Worm (Caenorhabditis elegans) whole organism, L1 larva: ENCODE results near the gene asp-18.

Source experiments
- aha-1 ChIP-seq: fragments of 150-350 bp; optimal IDR thresholded peaks from 2 replicates; lab custom pipeline; 2014; ENCODE audit warnings: missing biosample characterization, missing genetic modification characterization
- alr-1 ChIP-seq: fragments of 200-800 bp; sonication (Bioruptor generic); optimal IDR thresholded peaks from 2 replicates; lab custom pipeline; 2018; ENCODE audit warnings: borderline replicate concordance, mild to moderate bottlenecking, missing genetic modification characterization, missing compliant biosample characterization
- blmp-1 ChIP-seq: fragments of 150-350 bp; optimal IDR thresholded peaks from 2 replicates; lab custom pipeline; 2014; ENCODE audit warnings: missing biosample characterization, missing genetic modification characterization
- ceh-63 ChIP-seq: fragments of 200-800 bp; sonication (Bioruptor generic); optimal IDR thresholded peaks from 2 replicates; lab custom pipeline; 2018; ENCODE audit warnings: mild to moderate bottlenecking, missing genetic modification characterization, missing compliant biosample characterization
- ceh-8 ChIP-seq: fragments of 200-800 bp; sonication (Bioruptor generic); optimal IDR thresholded peaks from 2 replicates; lab custom pipeline; 2018; ENCODE audit warnings: mild to moderate bottlenecking, missing genetic modification characterization, moderate library complexity, missing compliant biosample characterization
- ceh-90 ChIP-seq: sonication (generic microtip); optimal IDR thresholded peaks from 2 replicates; lab custom pipeline; 2016; ENCODE audit warnings: missing genetic modification characterization, missing compliant biosample characterization
- ces-1 ChIP-seq: fragments of 150-350 bp; optimal IDR thresholded peaks from 2 replicates; lab custom pipeline; 2014; ENCODE audit warnings: missing biosample characterization, missing genetic modification reagents, missing genetic modification characterization
- dpl-1 ChIP-seq, 3 experiments: fragments of 150-350 bp in 2 of 3; sonication (generic microtip) in 1 of 3; optimal IDR thresholded peaks; 2 replicates each; lab custom pipeline; 2014 to 2017; ENCODE audit warnings: missing biosample characterization in 3 of 3, missing genetic modification characterization in 3 of 3, missing genetic modification reagents in 3 of 3
- dsc-1 ChIP-seq: sonication (generic microtip); optimal IDR thresholded peaks from 2 replicates; lab custom pipeline; 2016; ENCODE audit warnings: mild to moderate bottlenecking, missing genetic modification characterization, missing compliant biosample characterization
- efl-1 ChIP-seq, 4 experiments: fragments of 150-350 bp; optimal IDR thresholded peaks in 3 of 4; peaks in 1 of 4; 1 replicate in 1 of 4; 2 replicates in 3 of 4; lab custom pipeline; 2014; ENCODE audit warnings: missing biosample characterization in 2 of 4, missing genetic modification characterization in 2 of 4, missing genetic modification reagents in 2 of 4
- elt-2 ChIP-seq: sonication (generic microtip); optimal IDR thresholded peaks from 2 replicates; lab custom pipeline; 2016; ENCODE audit warnings: missing genetic modification characterization, mild to moderate bottlenecking, inconsistent platforms, missing compliant biosample characterization, missing genetic modification reagents
- ets-5 ChIP-seq: fragments of 200-800 bp; sonication (Bioruptor generic); IDR thresholded peaks from 2 replicates; pipeline ENCODE4 v1.3.6; 2022; ENCODE audit warnings: missing genetic modification characterization, missing compliant biosample characterization
- fkh-10 ChIP-seq: sonication (generic microtip); optimal IDR thresholded peaks from 2 replicates; lab custom pipeline; 2017; ENCODE audit warnings: missing biosample characterization, missing genetic modification reagents, missing genetic modification characterization
- fkh-8 ChIP-seq: sonication (generic microtip); optimal IDR thresholded peaks from 2 replicates; lab custom pipeline; 2016; ENCODE audit warnings: mild to moderate bottlenecking, missing genetic modification characterization, missing compliant biosample characterization
- grh-1 ChIP-seq: fragments of 200-800 bp; sonication (Bioruptor generic); IDR thresholded peaks from 2 replicates; pipeline ENCODE4 v1.3.6; 2022; ENCODE audit warnings: missing genetic modification reagents, missing genetic modification characterization, missing compliant biosample characterization
- hlh-4 ChIP-seq: sonication (generic microtip); optimal IDR thresholded peaks from 2 replicates; lab custom pipeline; 2016; ENCODE audit warnings: mild to moderate bottlenecking, missing genetic modification characterization, missing compliant biosample characterization
- hpl-2 ChIP-seq: fragments of 150-350 bp; optimal IDR thresholded peaks from 2 replicates; lab custom pipeline; 2014; ENCODE audit warnings: missing biosample characterization, missing genetic modification reagents, missing genetic modification characterization
- irx-1 ChIP-seq: sonication (generic microtip); optimal IDR thresholded peaks from 2 replicates; lab custom pipeline; 2016; ENCODE audit warnings: missing genetic modification characterization, missing compliant biosample characterization
- isw-1 ChIP-seq: fragments of 200-800 bp; sonication (Bioruptor generic); IDR thresholded peaks from 2 replicates; pipeline ENCODE4 v1.3.6; 2022; ENCODE audit warnings: missing genetic modification characterization, missing compliant biosample characterization
- jun-1 ChIP-seq: fragments of 150-350 bp; optimal IDR thresholded peaks from 2 replicates; lab custom pipeline; 2014; ENCODE audit warnings: missing biosample characterization, missing genetic modification reagents, missing genetic modification characterization
- lin-13 ChIP-seq: fragments of 150-350 bp; optimal IDR thresholded peaks from 2 replicates; lab custom pipeline; 2014; ENCODE audit warnings: missing biosample characterization, missing genetic modification reagents, missing genetic modification characterization
- lin-15B ChIP-seq: fragments of 150-350 bp; sonication (generic microtip); optimal IDR thresholded peaks from 3 replicates; lab custom pipeline; 2014; ENCODE audit warnings: missing biosample characterization, missing genetic modification characterization
- lin-35 ChIP-seq, 2 experiments: fragments of 150-350 bp; optimal IDR thresholded peaks; 2 replicates each; lab custom pipeline; 2014; ENCODE audit warnings: missing biosample characterization in 2 of 2, missing genetic modification characterization in 2 of 2, missing genetic modification reagents in 2 of 2
- lin-39 ChIP-seq: fragments of 150-350 bp; optimal IDR thresholded peaks from 2 replicates; lab custom pipeline; 2014; ENCODE audit warnings: missing biosample characterization, missing genetic modification reagents, missing genetic modification characterization
- lir-3 ChIP-seq: sonication (generic microtip); optimal IDR thresholded peaks from 2 replicates; lab custom pipeline; 2016; ENCODE audit warnings: mild to moderate bottlenecking, missing genetic modification characterization, moderate library complexity, missing compliant biosample characterization; ENCODE audit not compliant: poor library complexity
- lsy-2 ChIP-seq, 2 experiments: fragments of 150-350 bp; optimal IDR thresholded peaks; 2 replicates each; lab custom pipeline; 2014; ENCODE audit warnings: missing biosample characterization in 2 of 2, missing genetic modification characterization in 2 of 2
- mab-9 ChIP-seq: fragments of 200-800 bp; sonication (Bioruptor generic); IDR thresholded peaks from 2 replicates; pipeline ENCODE4 v1.3.6; 2022; ENCODE audit warnings: missing genetic modification reagents, missing genetic modification characterization, missing compliant biosample characterization
- mdl-1 ChIP-seq, 2 experiments: fragments of 150-350 bp; optimal IDR thresholded peaks; 2 replicates each; lab custom pipeline; 2014 to 2017; ENCODE audit warnings: missing biosample characterization in 2 of 2, missing genetic modification characterization in 2 of 2, inconsistent platforms in 1 of 2
- mef-2 ChIP-seq: fragments of 150-350 bp; optimal IDR thresholded peaks from 2 replicates; lab custom pipeline; 2014; ENCODE audit warnings: missing biosample characterization, missing genetic modification characterization
- mep-1 ChIP-seq: fragments of 150-350 bp; optimal IDR thresholded peaks from 2 replicates; lab custom pipeline; 2014; ENCODE audit warnings: missing biosample characterization, missing genetic modification characterization
- nhr-12 ChIP-seq: sonication (generic microtip); optimal IDR thresholded peaks from 2 replicates; lab custom pipeline; 2017; ENCODE audit warnings: missing biosample characterization, missing genetic modification characterization
- nhr-28 ChIP-seq: fragments of 150-350 bp; optimal IDR thresholded peaks from 2 replicates; lab custom pipeline; 2014; ENCODE audit warnings: missing biosample characterization, missing genetic modification characterization
- nhr-47 ChIP-seq: sonication (generic microtip); optimal IDR thresholded peaks from 2 replicates; lab custom pipeline; 2016; ENCODE audit warnings: mild to moderate bottlenecking, missing genetic modification characterization, moderate library complexity, missing compliant biosample characterization
- nhr-71 ChIP-seq: sonication (generic microtip); optimal IDR thresholded peaks from 2 replicates; lab custom pipeline; 2016; ENCODE audit warnings: mild to moderate bottlenecking, missing genetic modification characterization, moderate library complexity, missing compliant biosample characterization
- nhr-76 ChIP-seq: sonication (generic microtip); optimal IDR thresholded peaks from 2 replicates; lab custom pipeline; 2017; ENCODE audit warnings: missing biosample characterization, missing genetic modification characterization
- nhr-90 ChIP-seq: sonication (generic microtip); optimal IDR thresholded peaks from 2 replicates; lab custom pipeline; 2016; ENCODE audit warnings: mild to moderate bottlenecking, missing genetic modification characterization, missing compliant biosample characterization; ENCODE audit not compliant: poor library complexity
- pqm-1 ChIP-seq: sonication (generic microtip); optimal IDR thresholded peaks from 3 replicates; lab custom pipeline; 2017; ENCODE audit warnings: missing biosample characterization, missing genetic modification characterization
- rnt-1 ChIP-seq: sonication (generic microtip); optimal IDR thresholded peaks from 2 replicates; lab custom pipeline; 2016; ENCODE audit warnings: mild to moderate bottlenecking, missing genetic modification characterization, moderate library complexity, missing compliant biosample characterization
- skn-1 ChIP-seq: fragments of 150-350 bp; optimal IDR thresholded peaks from 2 replicates; lab custom pipeline; 2014; ENCODE audit warnings: missing biosample characterization, missing genetic modification characterization
- snpc-4 ChIP-seq: fragments of 150-350 bp; optimal IDR thresholded peaks from 2 replicates; lab custom pipeline; 2014; ENCODE audit warnings: missing biosample characterization, missing genetic modification characterization
- snu-23 ChIP-seq: sonication (generic microtip); optimal IDR thresholded peaks from 2 replicates; lab custom pipeline; 2016; ENCODE audit warnings: missing genetic modification characterization, missing compliant biosample characterization
- sox-4 ChIP-seq: sonication (generic microtip); optimal IDR thresholded peaks from 2 replicates; lab custom pipeline; 2016; ENCODE audit warnings: missing genetic modification characterization, missing compliant biosample characterization
- sptf-1 ChIP-seq: fragments of 150-350 bp; optimal IDR thresholded peaks from 2 replicates; lab custom pipeline; 2014; ENCODE audit warnings: missing biosample characterization, missing genetic modification characterization
- tbx-2 ChIP-seq: sonication (generic microtip); optimal IDR thresholded peaks from 2 replicates; lab custom pipeline; 2016; ENCODE audit warnings: missing genetic modification characterization, missing compliant biosample characterization
- tlp-1 ChIP-seq: fragments of 150-350 bp; optimal IDR thresholded peaks from 2 replicates; lab custom pipeline; 2014; ENCODE audit warnings: missing biosample characterization, missing genetic modification characterization
- unc-130 ChIP-seq: fragments of 150-350 bp; optimal IDR thresholded peaks from 2 replicates; lab custom pipeline; 2017; ENCODE audit warnings: missing biosample characterization, missing genetic modification characterization, inconsistent platforms
- unc-62 ChIP-seq: fragments of 150-350 bp; optimal IDR thresholded peaks from 2 replicates; lab custom pipeline; 2014; ENCODE audit warnings: missing biosample characterization, missing genetic modification reagents, missing genetic modification characterization
- unc-86 ChIP-seq: sonication (generic microtip); optimal IDR thresholded peaks from 2 replicates; lab custom pipeline; 2016; ENCODE audit warnings: missing genetic modification characterization, missing compliant biosample characterization
- unc-98 ChIP-seq: fragments of 200-800 bp; sonication (Bioruptor generic); IDR thresholded peaks from 2 replicates; pipeline ENCODE4 v1.3.6; 2022; ENCODE audit warnings: missing genetic modification characterization, missing compliant biosample characterization
- vab-15 ChIP-seq: sonication (generic microtip); optimal IDR thresholded peaks from 2 replicates; lab custom pipeline; 2017; ENCODE audit warnings: missing genotype, mild to moderate bottlenecking, missing genetic modification characterization, missing compliant biosample characterization
- zip-4 ChIP-seq: fragments of 200-800 bp; sonication (Bioruptor generic); optimal IDR thresholded peaks from 2 replicates; lab custom pipeline; 2018; ENCODE audit warnings: mild to moderate bottlenecking, missing genetic modification characterization, moderate library complexity, missing compliant biosample characterization
- ztf-11 ChIP-seq, 2 experiments: sonication (generic microtip); optimal IDR thresholded peaks; 2 replicates each; lab custom pipeline; 2016 to 2017; ENCODE audit warnings: missing genetic modification characterization in 2 of 2, missing biosample characterization in 1 of 2, missing compliant biosample characterization in 1 of 2

The asp-18 gene

ce11 chrV:18724076-18724475 lies 7.4 kb downstream of the asp-18 start:
- TF ChIP-seq lin-15B (tag; lab: Kevin White, UChicago): no peak
- no peak for TF ChIP-seq blmp-1
- no peak for TF ChIP-seq mep-1 (tag; lab: Kevin White, UChicago)
- no peak for TF ChIP-seq tbx-2 (tag; lab: Kevin White, UChicago)
- no peak for TF ChIP-seq tlp-1 (tag; lab: Kevin White, UChicago)
- peak; percentile 97 for TF ChIP-seq alr-1 (tag; lab: Kevin White, UChicago)
- TF ChIP-seq dpl-1 (GFP tag; optimal IDR thresholded peaks at IDR 0.05; lab: Kevin White, UChicago): no peak

- peak; percentile 85 for TF ChIP-seq nhr-90 (tag; lab: Kevin White, UChicago)
- no peak for TF ChIP-seq ets-5 (GFP tag; lab: Robert Waterston, UW)
- peak; percentile 64 for TF ChIP-seq isw-1 (GFP tag; lab: Robert Waterston, UW)
- no peak for TF ChIP-seq hlh-4
- TF ChIP-seq unc-130 (tag; lab: Kevin White, UChicago): no peak
- TF ChIP-seq lin-13 (GFP tag; lab: Kevin White, UChicago): peak; percentile 57
- TF ChIP-seq lsy-2 (tag; optimal IDR thresholded peaks at IDR 0.05; lab: Kevin White, UChicago): peak; percentile 90 to 92
- TF ChIP-seq fkh-8: no peak
- no peak for TF ChIP-seq lir-3 (tag; lab: Kevin White, UChicago)
- TF ChIP-seq pqm-1 (tag; lab: Kevin White, UChicago): no peak
- peak; percentile 64 for TF ChIP-seq skn-1 (tag; lab: Kevin White, UChicago)
- TF ChIP-seq ces-1: no peak
- TF ChIP-seq efl-1 (optimal IDR thresholded peaks at IDR 0.05; lab: Kevin White, UChicago): peak; percentile 78 to 86
- peak; percentile 79 to 98 for TF ChIP-seq efl-1 (GFP tag; optimal IDR thresholded peaks at IDR 0.05 in 1 of 2; lab: Kevin White, UChicago)
- peak; percentile 72 for TF ChIP-seq grh-1 (GFP tag; lab: Robert Waterston, UW)
- peak; percentile 70 for TF ChIP-seq jun-1 (tag; lab: Kevin White, UChicago)
- TF ChIP-seq lin-35 (GFP tag; optimal IDR thresholded peaks at IDR 0.05; lab: Kevin White, UChicago): peak; percentile 70 to 89
- TF ChIP-seq nhr-71 (tag; lab: Kevin White, UChicago): peak; percentile 95
- peak; percentile 39 for TF ChIP-seq ceh-63 (GFP tag; lab: Kevin White, UChicago)
- TF ChIP-seq hpl-2 (GFP tag; lab: Kevin White, UChicago): no peak
- peak; percentile 86 for TF ChIP-seq snpc-4 (tag; lab: Kevin White, UChicago)
- peak; percentile 94 for TF ChIP-seq snu-23 (GFP tag; lab: Kevin White, UChicago)
- TF ChIP-seq elt-2 (tag; lab: Kevin White, UChicago): peak; percentile 35
- TF ChIP-seq mef-2 (tag; lab: Kevin White, UChicago): no peak
- TF ChIP-seq ztf-11 (tag; optimal IDR thresholded peaks at IDR 0.05; lab: Kevin White, UChicago): peak in 1 of 2 experiments; percentile 72
- TF ChIP-seq zip-4: no peak
- TF ChIP-seq aha-1 (tag; lab: Kevin White, UChicago): no peak
- TF ChIP-seq mdl-1 (tag; optimal IDR thresholded peaks at IDR 0.05; lab: Kevin White, UChicago): peak in 1 of 2 experiments; percentile 66
- no peak for TF ChIP-seq unc-98 (GFP tag; lab: Robert Waterston, UW)
- peak; percentile 95 for TF ChIP-seq nhr-47 (tag; lab: Kevin White, UChicago)
- no peak for TF ChIP-seq ceh-8 (GFP tag; lab: Kevin White, UChicago)
- TF ChIP-seq ceh-90 (tag; lab: Kevin White, UChicago): peak; percentile 13
- TF ChIP-seq unc-62 (GFP tag; lab: Kevin White, UChicago): no peak
- peak; percentile 81 for TF ChIP-seq dsc-1
- TF ChIP-seq sptf-1 (tag; lab: Kevin White, UChicago): no peak
- TF ChIP-seq lin-39: peak; percentile 30
- TF ChIP-seq nhr-28 (tag; lab: Kevin White, UChicago): no peak
- peak; percentile 76 for TF ChIP-seq irx-1 (tag; lab: Kevin White, UChicago)
- TF ChIP-seq unc-86 (tag; lab: Kevin White, UChicago): peak; percentile 86
- TF ChIP-seq sox-4: peak; percentile 37
- no peak for TF ChIP-seq nhr-12 (tag; lab: Kevin White, UChicago)
- no peak for TF ChIP-seq fkh-10
- TF ChIP-seq nhr-76 (tag; lab: Kevin White, UChicago): no peak
- TF ChIP-seq mab-9 (GFP tag; lab: Robert Waterston, UW): no peak
- no peak for TF ChIP-seq vab-15 (tag; lab: Kevin White, UChicago)
- no peak for TF ChIP-seq rnt-1 (tag; lab: Kevin White, UChicago)
These were observed 7.9 kb downstream of the asp-18 start for ce11 chrV:18723604-18724003.
